Worm (Caenorhabditis elegans): ENCODE data around the gene abu-10.

DNA sequence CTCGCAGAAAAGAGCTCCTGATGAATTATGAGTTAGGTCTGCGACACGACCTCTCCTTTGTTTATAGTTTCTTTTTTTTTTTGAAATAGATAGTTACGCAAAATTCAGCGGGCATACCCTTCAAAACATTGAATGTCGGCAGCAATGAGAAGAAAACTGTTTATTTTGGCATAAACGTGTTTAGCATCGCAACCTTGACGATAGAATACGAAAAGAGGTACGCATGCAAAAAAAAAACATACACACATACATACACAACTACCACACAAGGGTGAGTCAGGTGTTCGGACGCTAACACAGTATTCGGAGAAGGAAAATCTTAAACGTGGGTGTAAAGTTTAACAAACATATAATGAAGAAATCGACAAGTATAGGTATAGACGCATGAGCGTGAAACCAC, 37.6 kb downstream of the abu-10 start:
- TF ChIP-seq flt-1 (GFP tag; IDR thresholded peaks at IDR 0.05), result no peak
- TF ChIP-seq med-1 (GFP tag; optimal IDR thresholded peaks at IDR 0.05; ENCODE audit: insufficient read depth), result no peak
- no peak for TF ChIP-seq ref-1 (GFP tag; conservative IDR thresholded peaks at IDR 0.05)
- no peak for TF ChIP-seq cog-1 (tag; optimal IDR thresholded peaks at IDR 0.05)
- TF ChIP-seq ztf-23 (GFP tag; IDR thresholded peaks at IDR 0.05), result 0 out of 2 replicates have a peak, but pooled peaks have one; percentile 30
- no peak for TF ChIP-seq klf-2 (GFP tag; conservative IDR thresholded peaks at IDR 0.05)
